Fruit fly (Drosophila melanogaster) whole organism, embryonic: ENCODE data around the gene CG32713.
A peak's percentile ranks its signal among the peaks of the same experiment; 100 is the strongest.

Source experiments
- CG10654 ChIP-seq: fragments of 200-800 bp; sonication (Bioruptor generic); optimal IDR thresholded peaks from 2 replicates; lab custom pipeline; 2016; ENCODE audit warnings: missing biosample characterization, missing genetic modification characterization
- CG11695 ChIP-seq: fragments of 200-800 bp; sonication (Bioruptor generic); IDR thresholded peaks from 3 replicates; pipeline ENCODE4 v1.3.6; 2022; ENCODE audit warnings: missing biosample characterization, missing genetic modification characterization
- CG11696 ChIP-seq: fragments of 200-800 bp; sonication (Bioruptor generic); IDR thresholded peaks from 2 replicates; pipeline ENCODE4 v1.3.6; 2022; ENCODE audit warnings: missing biosample characterization, missing genetic modification characterization
- CG12071 ChIP-seq: fragments of 200-800 bp; sonication (Bioruptor generic); optimal IDR thresholded peaks from 3 replicates; lab custom pipeline; 2018; ENCODE audit warnings: missing biosample characterization, mild to moderate bottlenecking, missing genetic modification characterization
- CG13624 ChIP-seq: fragments of 200-800 bp; sonication (Bioruptor generic); optimal IDR thresholded peaks from 2 replicates; lab custom pipeline; 2016; ENCODE audit warnings: missing biosample characterization, missing genetic modification characterization
- CG14667 ChIP-seq: fragments of 200-800 bp; sonication (Bioruptor generic); IDR thresholded peaks from 2 replicates; pipeline ENCODE4 v1.3.6; 2022; ENCODE audit warnings: missing biosample characterization, missing genetic modification characterization
- CG14860 ChIP-seq: fragments of 200-800 bp; sonication (Bioruptor generic); IDR thresholded peaks from 3 replicates; pipeline ENCODE4 v1.3.6; 2022; ENCODE audit warnings: missing biosample characterization, missing genetic modification characterization; ENCODE audit not compliant: partially characterized antibody
- CG15696 ChIP-seq: fragments of 200-800 bp; sonication (Bioruptor generic); optimal IDR thresholded peaks from 2 replicates; lab custom pipeline; 2019; ENCODE audit warnings: missing biosample characterization, mild to moderate bottlenecking, missing genetic modification characterization, moderate library complexity
- CG16779 ChIP-seq: fragments of 200-800 bp; sonication (Bioruptor generic); IDR thresholded peaks from 2 replicates; pipeline ENCODE4 v1.3.6; 2022; ENCODE audit warnings: missing biosample characterization, missing genetic modification characterization
- CG2129 ChIP-seq: fragments of 200-800 bp; sonication (Bioruptor generic); IDR thresholded peaks from 2 replicates; pipeline ENCODE4 v1.3.6; 2022; ENCODE audit warnings: missing biosample characterization, missing genetic modification characterization; ENCODE audit not compliant: partially characterized antibody
- CG30403 ChIP-seq: fragments of 200-800 bp; sonication (Bioruptor generic); optimal IDR thresholded peaks from 3 replicates; lab custom pipeline; 2016; ENCODE audit warnings: missing biosample characterization, missing genetic modification characterization
- CG31224 ChIP-seq: fragments of 200-800 bp; sonication (Bioruptor generic); IDR thresholded peaks from 2 replicates; pipeline ENCODE4 v1.3.6; 2022; ENCODE audit warnings: missing biosample characterization, missing genetic modification characterization
- CG31441 ChIP-seq: fragments of 200-800 bp; sonication (Bioruptor generic); IDR thresholded peaks from 2 replicates; pipeline ENCODE4 v1.3.6; 2022; ENCODE audit warnings: missing biosample characterization, missing genetic modification characterization
- CG32767 ChIP-seq: fragments of 200-800 bp; sonication (Bioruptor generic); IDR thresholded peaks from 2 replicates; pipeline ENCODE4 v1.3.6; 2022; ENCODE audit warnings: missing biosample characterization, missing genetic modification characterization
- CG33557 ChIP-seq: fragments of 200-800 bp; sonication (Bioruptor generic); optimal IDR thresholded peaks from 2 replicates; lab custom pipeline; 2019; ENCODE audit warnings: missing biosample characterization, mild to moderate bottlenecking, missing genetic modification characterization, moderate library complexity
- CG34376 ChIP-seq: fragments of 200-800 bp; sonication (Bioruptor generic); optimal IDR thresholded peaks from 2 replicates; lab custom pipeline; 2018; ENCODE audit warnings: missing biosample characterization, mild to moderate bottlenecking, missing genetic modification characterization
- CG3995 ChIP-seq: fragments of 200-800 bp; sonication (Bioruptor generic); optimal IDR thresholded peaks from 3 replicates; lab custom pipeline; 2016; ENCODE audit warnings: missing biosample characterization, missing genetic modification characterization
- CG4282 ChIP-seq: fragments of 200-800 bp; sonication (Bioruptor generic); optimal IDR thresholded peaks from 2 replicates; lab custom pipeline; 2016; ENCODE audit warnings: missing biosample characterization, missing genetic modification characterization
- CG4404 ChIP-seq: fragments of 200-800 bp; sonication (Bioruptor generic); IDR thresholded peaks from 2 replicates; pipeline ENCODE4 v1.3.6; 2022; ENCODE audit warnings: missing biosample characterization, missing genetic modification characterization
- CG4820 ChIP-seq: fragments of 200-800 bp; sonication (Bioruptor generic); optimal IDR thresholded peaks from 3 replicates; lab custom pipeline; 2016; ENCODE audit warnings: missing biosample characterization, missing genetic modification characterization
- CG4854 ChIP-seq: fragments of 200-800 bp; sonication (Bioruptor generic); optimal IDR thresholded peaks from 2 replicates; lab custom pipeline; 2016; ENCODE audit warnings: missing biosample characterization, missing genetic modification characterization, inconsistent platforms
- CG6175 ChIP-seq: fragments of 200-800 bp; sonication (Bioruptor generic); IDR thresholded peaks from 3 replicates; pipeline ENCODE4 v1.3.6; 2022; ENCODE audit warnings: missing biosample characterization, missing genetic modification characterization
- CG6813 ChIP-seq: fragments of 200-800 bp; sonication (Bioruptor generic); optimal IDR thresholded peaks from 2 replicates; lab custom pipeline; 2017; ENCODE audit warnings: missing biosample characterization, missing genetic modification characterization, mild to moderate bottlenecking, moderate library complexity, missing genetic modification reagents
- CG9817 ChIP-seq: fragments of 200-800 bp; sonication (Bioruptor generic); optimal IDR thresholded peaks from 2 replicates; lab custom pipeline; 2018; ENCODE audit warnings: missing biosample characterization, mild to moderate bottlenecking, missing genetic modification characterization, moderate library complexity
- CG9932 ChIP-seq: fragments of 200-800 bp; sonication (Bioruptor generic); IDR thresholded peaks from 2 replicates; pipeline ENCODE4 v1.3.6; 2022; ENCODE audit warnings: missing biosample characterization, missing genetic modification characterization
- CHES-1-like ChIP-seq: fragments of 200-800 bp; sonication (Bioruptor generic); optimal IDR thresholded peaks from 2 replicates; lab custom pipeline; 2016; ENCODE audit warnings: missing biosample characterization, missing genetic modification characterization
- D ChIP-seq, 2 experiments: fragments of 200-800 bp in 1 of 2; fragments of >200 bp in 1 of 2; sonication (Bioruptor generic) in 1 of 2; optimal IDR thresholded peaks; 2 replicates in 1 of 2; 3 replicates in 1 of 2; lab custom pipeline; 2017; ENCODE audit warnings: mild to moderate bottlenecking in 1 of 2, missing biosample characterization in 1 of 2, missing genetic modification characterization in 1 of 2, missing genetic modification reagents in 1 of 2
- D19A ChIP-seq: fragments of 200-800 bp; optimal IDR thresholded peaks from 3 replicates; lab custom pipeline; 2019; ENCODE audit warnings: missing biosample characterization, mild to moderate bottlenecking, missing genetic modification characterization, moderate library complexity
- Dek ChIP-seq: fragments of 200-800 bp; sonication (Bioruptor generic); optimal IDR thresholded peaks from 3 replicates; lab custom pipeline; 2019; ENCODE audit warnings: missing biosample characterization, mild to moderate bottlenecking, missing genetic modification characterization, moderate library complexity
- MTF-1 ChIP-seq: fragments of 200-800 bp; sonication (Bioruptor generic); optimal IDR thresholded peaks from 2 replicates; lab custom pipeline; 2018; ENCODE audit warnings: missing biosample characterization, mild to moderate bottlenecking, missing genetic modification characterization, borderline replicate concordance
- Meics ChIP-seq: fragments of 200-800 bp; sonication (Bioruptor generic); optimal IDR thresholded peaks from 2 replicates; lab custom pipeline; 2017; ENCODE audit warnings: missing biosample characterization, mild to moderate bottlenecking, missing genetic modification characterization
- Ptx1 ChIP-seq: fragments of 200-800 bp; sonication (Bioruptor generic); IDR thresholded peaks from 2 replicates; pipeline ENCODE4 v1.3.6; 2022; ENCODE audit warnings: missing biosample characterization, missing genetic modification characterization
- Rfx ChIP-seq: fragments of 200-800 bp; sonication (Bioruptor generic); IDR thresholded peaks from 2 replicates; pipeline ENCODE4 v1.3.6; 2022; ENCODE audit warnings: missing biosample characterization, missing genetic modification characterization
- Stat92E ChIP-seq, 3 experiments: fragments of >200 bp in 2 of 3; fragments of 200-800 bp in 1 of 3; sonication (Bioruptor generic) in 1 of 3; optimal IDR thresholded peaks; 2 replicates each; lab custom pipeline; 2017 to 2019; ENCODE audit warnings: missing biosample characterization in 3 of 3, missing genetic modification characterization in 3 of 3, mild to moderate bottlenecking in 1 of 3, moderate library complexity in 1 of 3
- ab ChIP-seq: fragments of 200-800 bp; sonication (Bioruptor generic); optimal IDR thresholded peaks from 2 replicates; lab custom pipeline; 2016; ENCODE audit warnings: missing biosample characterization, missing genetic modification characterization
- ap ChIP-seq: fragments of 200-800 bp; sonication (Bioruptor generic); IDR thresholded peaks from 2 replicates; pipeline ENCODE4 v1.3.6; 2022; ENCODE audit warnings: missing biosample characterization, missing genetic modification characterization
- crp ChIP-seq, 2 experiments: fragments of 200-800 bp; sonication (Bioruptor generic); optimal IDR thresholded peaks; 2 replicates in 1 of 2; 3 replicates in 1 of 2; lab custom pipeline; 2017; ENCODE audit warnings: missing biosample characterization in 2 of 2, missing genetic modification characterization in 2 of 2, mild to moderate bottlenecking in 1 of 2, moderate library complexity in 1 of 2
- dimm ChIP-seq: fragments of 200-800 bp; sonication (Bioruptor generic); IDR thresholded peaks from 2 replicates; pipeline ENCODE4 v1.3.6; 2022; ENCODE audit warnings: missing biosample characterization, missing genetic modification characterization
- emc ChIP-seq: fragments of 200-800 bp; sonication (Bioruptor generic); optimal IDR thresholded peaks from 2 replicates; lab custom pipeline; 2016; ENCODE audit warnings: missing biosample characterization, missing genetic modification characterization
- eyg ChIP-seq: fragments of 200-800 bp; sonication (Bioruptor generic); optimal IDR thresholded peaks from 3 replicates; lab custom pipeline; 2016; ENCODE audit warnings: missing biosample characterization, missing genetic modification characterization
- fd64A ChIP-seq: fragments of 200-800 bp; sonication (Bioruptor generic); optimal IDR thresholded peaks from 3 replicates; lab custom pipeline; 2018; ENCODE audit warnings: missing biosample characterization, mild to moderate bottlenecking, missing genetic modification characterization
- ftz-f1 ChIP-seq: fragments of 200-800 bp; sonication (Bioruptor generic); optimal IDR thresholded peaks from 2 replicates; lab custom pipeline; 2016; ENCODE audit warnings: missing biosample characterization, missing genetic modification characterization
- kah ChIP-seq: fragments of 200-800 bp; sonication (Bioruptor generic); optimal IDR thresholded peaks from 2 replicates; lab custom pipeline; 2018; ENCODE audit warnings: missing biosample characterization, mild to moderate bottlenecking, missing genetic modification characterization
- nerfin-2 ChIP-seq: fragments of 200-800 bp; sonication (Bioruptor generic); IDR thresholded peaks from 2 replicates; pipeline ENCODE4 v1.3.6; 2022; ENCODE audit warnings: missing biosample characterization, missing genetic modification characterization; ENCODE audit not compliant: partially characterized antibody
- peb ChIP-seq: fragments of 200-800 bp; sonication (Bioruptor generic); IDR thresholded peaks from 2 replicates; pipeline ENCODE4 v1.3.6; 2022; ENCODE audit warnings: missing biosample characterization, missing genetic modification characterization
- row ChIP-seq: fragments of 200-800 bp; sonication (Bioruptor generic); IDR thresholded peaks from 3 replicates; pipeline ENCODE4 v1.3.6; 2022; ENCODE audit warnings: missing biosample characterization, missing genetic modification characterization
- sisA ChIP-seq: fragments of 200-800 bp; sonication (Bioruptor generic); IDR thresholded peaks from 2 replicates; pipeline ENCODE4 v1.3.6; 2022; ENCODE audit warnings: missing biosample characterization, missing genetic modification characterization
- so ChIP-seq: fragments of 200-800 bp; sonication (Bioruptor generic); IDR thresholded peaks from 3 replicates; pipeline ENCODE4 v1.3.6; 2022; ENCODE audit warnings: missing biosample characterization, missing genetic modification characterization
- trem ChIP-seq: fragments of 200-800 bp; optimal IDR thresholded peaks from 3 replicates; lab custom pipeline; 2019; ENCODE audit warnings: missing biosample characterization, mild to moderate bottlenecking, missing genetic modification characterization, moderate library complexity
- trh ChIP-seq: fragments of 200-800 bp; sonication (Bioruptor generic); optimal IDR thresholded peaks from 2 replicates; lab custom pipeline; 2016; ENCODE audit warnings: missing biosample characterization, missing genetic modification characterization

Gene CG32713

DNA sequence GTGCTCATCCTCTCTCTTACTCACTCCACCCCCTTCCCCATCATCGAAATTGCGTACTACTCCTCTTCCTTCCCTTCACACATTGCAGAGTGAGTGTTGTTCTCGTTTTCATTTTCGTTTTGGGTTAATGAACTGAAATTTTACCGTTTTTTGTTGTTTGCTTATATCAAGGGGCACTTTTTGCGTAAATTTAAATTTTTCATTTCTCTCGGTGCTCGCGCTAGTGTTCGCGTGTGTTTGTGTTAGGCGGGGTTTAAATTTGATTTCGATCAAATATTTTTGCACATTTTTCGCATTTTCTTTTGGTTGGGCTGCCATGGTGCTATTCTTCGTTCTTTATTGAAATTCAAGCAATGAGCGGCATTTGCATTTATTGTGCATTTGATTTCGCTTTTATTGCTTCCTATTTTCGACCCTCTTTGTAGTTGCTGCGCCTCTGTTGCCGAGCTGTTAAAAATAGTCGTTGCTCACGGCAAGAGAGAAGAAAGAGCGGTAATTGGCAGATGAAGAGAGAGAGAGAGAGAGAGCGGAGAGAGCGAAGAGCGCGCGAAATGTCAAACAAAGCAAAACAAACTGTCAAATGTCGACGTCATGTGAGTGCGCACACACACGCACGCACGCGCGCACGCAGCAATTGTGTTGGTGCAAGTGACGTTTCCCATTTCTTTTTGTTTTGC lies 36.5 kb downstream of the CG32713 start (continued):
- TF ChIP-seq CG6175 (GFP tag; lab: Robert Waterston, UW): no peak; the same call in 2 of the 3 replicates
- no peak for TF ChIP-seq dimm (GFP tag; lab: Robert Waterston, UW)
- no peak for TF ChIP-seq CG31441 (GFP tag; lab: Robert Waterston, UW)
- no peak for TF ChIP-seq CHES-1-like (GFP tag; lab: Kevin White, UChicago)
- no peak for TF ChIP-seq D (optimal IDR thresholded peaks at IDR 0.05; lab: Kevin White, UChicago)
- TF ChIP-seq D (GFP tag; optimal IDR thresholded peaks at IDR 0.05; lab: Kevin White, UChicago): no peak
- no peak for TF ChIP-seq ftz-f1
- no peak for TF ChIP-seq CG4404 (GFP tag; lab: Robert Waterston, UW)
- TF ChIP-seq nerfin-2 (GFP tag; lab: Robert Waterston, UW): no peak
- no peak for TF ChIP-seq emc (GFP tag; lab: Kevin White, UChicago)
- TF ChIP-seq CG12071: no peak
- no peak for TF ChIP-seq Ptx1 (GFP tag; lab: Robert Waterston, UW)
- no peak for TF ChIP-seq CG11696 (GFP tag; lab: Robert Waterston, UW)
- no peak for TF ChIP-seq ap (GFP tag; lab: Robert Waterston, UW)
- no peak for TF ChIP-seq crp (GFP tag; optimal IDR thresholded peaks at IDR 0.05; lab: Kevin White, UChicago)
- peak; percentile 27 for TF ChIP-seq kah (GFP tag; lab: Kevin White, UChicago)
- no peak for TF ChIP-seq CG32767
- TF ChIP-seq CG4820 (GFP tag; lab: Kevin White, UChicago): no peak
- peak; percentile 30 for TF ChIP-seq CG34376 (GFP tag; lab: Kevin White, UChicago)
- no peak for TF ChIP-seq CG4854 (GFP tag; lab: Kevin White, UChicago)
- no peak for TF ChIP-seq CG10654 (GFP tag; lab: Kevin White, UChicago)
- peak in 1 of 3 experiments; percentile 84 for TF ChIP-seq Stat92E (GFP tag; optimal IDR thresholded peaks at IDR 0.05; lab: Kevin White, UChicago)
- no peak for TF ChIP-seq row
- no peak for TF ChIP-seq CG16779 (GFP tag; lab: Robert Waterston, UW)
- peak; percentile 29 for TF ChIP-seq MTF-1 (GFP tag; lab: Kevin White, UChicago)
- no peak for TF ChIP-seq CG31224 (GFP tag; lab: Robert Waterston, UW)
- no peak for TF ChIP-seq CG33557 (GFP tag; lab: Kevin White, UChicago)
- TF ChIP-seq CG14667 (GFP tag; lab: Robert Waterston, UW): no peak
- no peak for TF ChIP-seq eyg
- TF ChIP-seq sisA: no peak
- TF ChIP-seq CG2129 (GFP tag; lab: Robert Waterston, UW): no peak
- TF ChIP-seq trem: peak; percentile 17
- TF ChIP-seq CG3995 (GFP tag; lab: Kevin White, UChicago): no peak
- TF ChIP-seq so (GFP tag; lab: Robert Waterston, UW): 0 out of 3 replicates have a peak, but pooled peaks have one; percentile 52
- TF ChIP-seq CG9817 (tag; lab: Kevin White, UChicago): no peak
- TF ChIP-seq fd64A: peak; percentile 7
- no peak for TF ChIP-seq ab (GFP tag; lab: Kevin White, UChicago)
- no peak for TF ChIP-seq CG4282 (GFP tag; lab: Kevin White, UChicago)
- no peak for TF ChIP-seq CG13624 (GFP tag; lab: Kevin White, UChicago)
- TF ChIP-seq trh: no peak
- TF ChIP-seq Dek: no peak
- TF ChIP-seq peb (GFP tag; lab: Robert Waterston, UW): no peak
- TF ChIP-seq CG11695 (GFP tag; lab: Robert Waterston, UW): no peak
- TF ChIP-seq CG15696 (tag; lab: Kevin White, UChicago): no peak
- TF ChIP-seq CG30403: no peak
- TF ChIP-seq CG14860 (GFP tag; lab: Robert Waterston, UW): no peak
- no peak; the same call in 1 of the 2 replicates for TF ChIP-seq Rfx
- TF ChIP-seq CG6813 (GFP tag; lab: Kevin White, UChicago): no peak
- no peak for TF ChIP-seq D19A
- TF ChIP-seq CG9932 (GFP tag; lab: Robert Waterston, UW): no peak
- no peak for TF ChIP-seq Meics (GFP tag; lab: Kevin White, UChicago)
